Fruit fly (Drosophila melanogaster): ENCODE data around the gene CG44362.

dm6 chr3L:11353002-11353401, 44.3 kb upstream of the CG44362 start:
- TF ChIP-seq toe (GFP tag; optimal IDR thresholded peaks at IDR 0.05) (peak; percentile 54), CG33017 (tag; optimal IDR thresholded peaks at IDR 0.05) (peak; percentile 78), Clk (GFP tag; optimal IDR thresholded peaks at IDR 0.05) (peak; percentile 29), bab1 (GFP tag; optimal IDR thresholded peaks at IDR 0.05) (no peak)

Measured in whole organism, adult.